Worm (Caenorhabditis elegans) whole organism, L1 larva: ENCODE results near the gene M163.10.
A peak's percentile ranks its signal among the peaks of the same experiment; 100 is the strongest.

Experiments used
- C16A3.4 ChIP-seq: fragments of 150-350 bp; optimal IDR thresholded peaks from 2 replicates; lab custom pipeline; 2014; ENCODE audit warnings: missing biosample characterization, missing genetic modification characterization
- Y116A8C.19 ChIP-seq: sonication (generic microtip); optimal IDR thresholded peaks from 2 replicates; lab custom pipeline; 2016; ENCODE audit warnings: missing compliant biosample characterization, missing genetic modification characterization, borderline replicate concordance
- aha-1 ChIP-seq: fragments of 150-350 bp; optimal IDR thresholded peaks from 2 replicates; lab custom pipeline; 2014; ENCODE audit warnings: missing biosample characterization, missing genetic modification characterization
- alr-1 ChIP-seq: fragments of 200-800 bp; sonication (Bioruptor generic); optimal IDR thresholded peaks from 2 replicates; lab custom pipeline; 2018; ENCODE audit warnings: borderline replicate concordance, mild to moderate bottlenecking, missing genetic modification characterization, missing compliant biosample characterization
- aly-2 ChIP-seq: fragments of 150-350 bp; optimal IDR thresholded peaks from 2 replicates; lab custom pipeline; 2014; ENCODE audit warnings: missing biosample characterization, missing genetic modification characterization
- ama-1 ChIP-seq: fragments of 150-350 bp; optimal IDR thresholded peaks from 2 replicates; lab custom pipeline; 2014
- ceh-63 ChIP-seq: fragments of 200-800 bp; sonication (Bioruptor generic); optimal IDR thresholded peaks from 2 replicates; lab custom pipeline; 2018; ENCODE audit warnings: mild to moderate bottlenecking, missing genetic modification characterization, missing compliant biosample characterization
- ceh-82 ChIP-seq, 3 experiments: fragments of 150-350 bp in 1 of 3; sonication (generic microtip) in 2 of 3; optimal IDR thresholded peaks; 2 replicates each; lab custom pipeline; 2014 to 2017; ENCODE audit warnings: missing biosample characterization in 3 of 3, missing genetic modification characterization in 3 of 3
- ceh-88 ChIP-seq: fragments of 200-800 bp; sonication (Bioruptor generic); IDR thresholded peaks from 2 replicates; pipeline ENCODE4 v1.3.6; 2022; ENCODE audit warnings: missing genetic modification characterization, missing compliant biosample characterization
- dsc-1 ChIP-seq: sonication (generic microtip); optimal IDR thresholded peaks from 2 replicates; lab custom pipeline; 2016; ENCODE audit warnings: mild to moderate bottlenecking, missing genetic modification characterization, missing compliant biosample characterization
- efl-1 ChIP-seq, 4 experiments: fragments of 150-350 bp; optimal IDR thresholded peaks in 3 of 4; peaks in 1 of 4; 1 replicate in 1 of 4; 2 replicates in 3 of 4; lab custom pipeline; 2014; ENCODE audit warnings: missing biosample characterization in 2 of 4, missing genetic modification characterization in 2 of 4, missing genetic modification reagents in 2 of 4
- efl-3 ChIP-seq: fragments of 200-800 bp; sonication (Bioruptor generic); optimal IDR thresholded peaks from 2 replicates; lab custom pipeline; 2018; ENCODE audit warnings: mild to moderate bottlenecking, missing genetic modification characterization, missing compliant biosample characterization
- egl-13 ChIP-seq: sonication (generic microtip); optimal IDR thresholded peaks from 2 replicates; lab custom pipeline; 2016; ENCODE audit warnings: missing genotype, missing genetic modification reagents, missing genetic modification characterization, missing compliant biosample characterization
- elt-2 ChIP-seq: sonication (generic microtip); optimal IDR thresholded peaks from 2 replicates; lab custom pipeline; 2016; ENCODE audit warnings: missing genetic modification characterization, mild to moderate bottlenecking, inconsistent platforms, missing compliant biosample characterization, missing genetic modification reagents
- fkh-10 ChIP-seq: sonication (generic microtip); optimal IDR thresholded peaks from 2 replicates; lab custom pipeline; 2017; ENCODE audit warnings: missing biosample characterization, missing genetic modification reagents, missing genetic modification characterization
- fkh-4 ChIP-seq: sonication (generic microtip); optimal IDR thresholded peaks from 2 replicates; lab custom pipeline; 2016; ENCODE audit warnings: missing compliant biosample characterization, missing genetic modification characterization, borderline replicate concordance
- fkh-8 ChIP-seq: sonication (generic microtip); optimal IDR thresholded peaks from 2 replicates; lab custom pipeline; 2016; ENCODE audit warnings: mild to moderate bottlenecking, missing genetic modification characterization, missing compliant biosample characterization
- fos-1 ChIP-seq: fragments of 150-350 bp; optimal IDR thresholded peaks from 2 replicates; lab custom pipeline; 2014; ENCODE audit warnings: missing biosample characterization, missing genetic modification characterization
- grh-1 ChIP-seq: fragments of 200-800 bp; sonication (Bioruptor generic); IDR thresholded peaks from 2 replicates; pipeline ENCODE4 v1.3.6; 2022; ENCODE audit warnings: missing genetic modification reagents, missing genetic modification characterization, missing compliant biosample characterization
- hpl-2 ChIP-seq: fragments of 150-350 bp; optimal IDR thresholded peaks from 2 replicates; lab custom pipeline; 2014; ENCODE audit warnings: missing biosample characterization, missing genetic modification reagents, missing genetic modification characterization
- isw-1 ChIP-seq: fragments of 200-800 bp; sonication (Bioruptor generic); IDR thresholded peaks from 2 replicates; pipeline ENCODE4 v1.3.6; 2022; ENCODE audit warnings: missing genetic modification characterization, missing compliant biosample characterization
- lin-13 ChIP-seq: fragments of 150-350 bp; optimal IDR thresholded peaks from 2 replicates; lab custom pipeline; 2014; ENCODE audit warnings: missing biosample characterization, missing genetic modification reagents, missing genetic modification characterization
- lin-14 ChIP-seq: fragments of 200-800 bp; sonication (Bioruptor generic); optimal IDR thresholded peaks from 2 replicates; lab custom pipeline; 2018; ENCODE audit warnings: mild to moderate bottlenecking, missing genetic modification characterization, moderate library complexity, missing compliant biosample characterization
- lin-35 ChIP-seq, 2 experiments: fragments of 150-350 bp; optimal IDR thresholded peaks; 2 replicates each; lab custom pipeline; 2014; ENCODE audit warnings: missing biosample characterization in 2 of 2, missing genetic modification characterization in 2 of 2, missing genetic modification reagents in 2 of 2
- lin-39 ChIP-seq: fragments of 150-350 bp; optimal IDR thresholded peaks from 2 replicates; lab custom pipeline; 2014; ENCODE audit warnings: missing biosample characterization, missing genetic modification reagents, missing genetic modification characterization
- nhr-11 ChIP-seq: fragments of 150-350 bp; optimal IDR thresholded peaks from 2 replicates; lab custom pipeline; 2014; ENCODE audit warnings: missing biosample characterization, missing genetic modification characterization
- nhr-237 ChIP-seq: fragments of 150-350 bp; optimal IDR thresholded peaks from 2 replicates; lab custom pipeline; 2014; ENCODE audit warnings: missing biosample characterization, missing genetic modification characterization
- nhr-71 ChIP-seq: sonication (generic microtip); optimal IDR thresholded peaks from 2 replicates; lab custom pipeline; 2016; ENCODE audit warnings: mild to moderate bottlenecking, missing genetic modification characterization, moderate library complexity, missing compliant biosample characterization
- nhr-76 ChIP-seq: sonication (generic microtip); optimal IDR thresholded peaks from 2 replicates; lab custom pipeline; 2017; ENCODE audit warnings: missing biosample characterization, missing genetic modification characterization
- nhr-85 ChIP-seq: sonication (generic microtip); peaks from one replicate; lab custom pipeline; 2016; ENCODE audit warnings: missing genetic modification characterization, inconsistent platforms, missing compliant biosample characterization
- nhr-90 ChIP-seq: sonication (generic microtip); optimal IDR thresholded peaks from 2 replicates; lab custom pipeline; 2016; ENCODE audit warnings: mild to moderate bottlenecking, missing genetic modification characterization, missing compliant biosample characterization; ENCODE audit not compliant: poor library complexity
- pag-3 ChIP-seq: sonication (generic microtip); optimal IDR thresholded peaks from 2 replicates; lab custom pipeline; 2017; ENCODE audit warnings: missing genetic modification characterization, mild to moderate bottlenecking, missing compliant biosample characterization, antibody characterized with exemption, borderline replicate concordance; ENCODE audit not compliant: insufficient read depth
- pax-3 ChIP-seq: fragments of 200-800 bp; sonication (Bioruptor generic); optimal IDR thresholded peaks from 2 replicates; lab custom pipeline; 2018; ENCODE audit warnings: mild to moderate bottlenecking, missing genetic modification characterization, moderate library complexity, missing compliant biosample characterization
- rnt-1 ChIP-seq: sonication (generic microtip); optimal IDR thresholded peaks from 2 replicates; lab custom pipeline; 2016; ENCODE audit warnings: mild to moderate bottlenecking, missing genetic modification characterization, moderate library complexity, missing compliant biosample characterization
- skn-1 ChIP-seq: fragments of 150-350 bp; optimal IDR thresholded peaks from 2 replicates; lab custom pipeline; 2014; ENCODE audit warnings: missing biosample characterization, missing genetic modification characterization
- snu-23 ChIP-seq: sonication (generic microtip); optimal IDR thresholded peaks from 2 replicates; lab custom pipeline; 2016; ENCODE audit warnings: missing genetic modification characterization, missing compliant biosample characterization
- sptf-1 ChIP-seq: fragments of 150-350 bp; optimal IDR thresholded peaks from 2 replicates; lab custom pipeline; 2014; ENCODE audit warnings: missing biosample characterization, missing genetic modification characterization
- swsn-7 ChIP-seq: sonication (generic microtip); optimal IDR thresholded peaks from 2 replicates; lab custom pipeline; 2016; ENCODE audit warnings: missing genetic modification characterization, missing compliant biosample characterization
- unc-130 ChIP-seq: fragments of 150-350 bp; optimal IDR thresholded peaks from 2 replicates; lab custom pipeline; 2017; ENCODE audit warnings: missing biosample characterization, missing genetic modification characterization, inconsistent platforms
- unc-62 ChIP-seq: fragments of 150-350 bp; optimal IDR thresholded peaks from 2 replicates; lab custom pipeline; 2014; ENCODE audit warnings: missing biosample characterization, missing genetic modification reagents, missing genetic modification characterization
- vab-15 ChIP-seq: sonication (generic microtip); optimal IDR thresholded peaks from 2 replicates; lab custom pipeline; 2017; ENCODE audit warnings: missing genotype, mild to moderate bottlenecking, missing genetic modification characterization, missing compliant biosample characterization
- ztf-11 ChIP-seq, 2 experiments: sonication (generic microtip); optimal IDR thresholded peaks; 2 replicates each; lab custom pipeline; 2016 to 2017; ENCODE audit warnings: missing genetic modification characterization in 2 of 2, missing biosample characterization in 1 of 2, missing compliant biosample characterization in 1 of 2

The M163.10 gene

ce11 chrX:14500422-14501058 is 29.8 kb downstream of the M163.10 start (continued):
- no peak for TF ChIP-seq nhr-11 (tag; lab: Kevin White, UChicago)
- no peak for TF ChIP-seq hpl-2 (GFP tag; lab: Kevin White, UChicago)
- TF ChIP-seq ceh-88 (GFP tag; lab: Robert Waterston, UW): no peak
- no peak for TF ChIP-seq C16A3.4
- TF ChIP-seq elt-2 (tag; lab: Kevin White, UChicago): peak; percentile 95
- TF ChIP-seq lin-35 (GFP tag; optimal IDR thresholded peaks at IDR 0.05; lab: Kevin White, UChicago): peak; percentile 8 to 31
- TF ChIP-seq skn-1 (tag; lab: Kevin White, UChicago): no peak
- no peak for TF ChIP-seq isw-1 (GFP tag; lab: Robert Waterston, UW)
- no peak for TF ChIP-seq nhr-76
- TF ChIP-seq sptf-1 (tag; lab: Kevin White, UChicago): no peak
- TF ChIP-seq rnt-1 (tag; lab: Kevin White, UChicago): peak; percentile 46
- peak; percentile 98 for TF ChIP-seq nhr-85 (tag; lab: Kevin White, UChicago)
- no peak for TF ChIP-seq pag-3 (tag; lab: Kevin White, UChicago)
- no peak for TF ChIP-seq unc-62 (GFP tag; lab: Kevin White, UChicago)
- TF ChIP-seq egl-13 (tag; lab: Kevin White, UChicago): no peak
- no peak for TF ChIP-seq aha-1
- no peak for TF ChIP-seq fkh-8
- TF ChIP-seq vab-15 (tag; lab: Kevin White, UChicago): no peak
- TF ChIP-seq lin-39 (tag; lab: Kevin White, UChicago): peak; percentile 58
- TF ChIP-seq lin-13 (GFP tag; lab: Kevin White, UChicago): no peak
- TF ChIP-seq nhr-90 (tag; lab: Kevin White, UChicago): peak; percentile 54
- no peak for TF ChIP-seq unc-130
- TF ChIP-seq lin-14 (GFP tag; lab: Kevin White, UChicago): peak; percentile 70
- TF ChIP-seq fkh-4 (tag; lab: Kevin White, UChicago): no peak
- TF ChIP-seq snu-23 (GFP tag; lab: Kevin White, UChicago): peak; percentile 35
- TF ChIP-seq efl-1 (optimal IDR thresholded peaks at IDR 0.05; lab: Kevin White, UChicago): no peak
- no peak for TF ChIP-seq efl-1 (GFP tag; optimal IDR thresholded peaks at IDR 0.05 in 1 of 2; lab: Kevin White, UChicago)
- TF ChIP-seq efl-3 (GFP tag; lab: Kevin White, UChicago): peak; percentile 62
- TF ChIP-seq alr-1 (tag; lab: Kevin White, UChicago): no peak
- no peak for TF ChIP-seq ceh-63 (GFP tag; lab: Kevin White, UChicago)
- no peak for TF ChIP-seq ztf-11 (tag; optimal IDR thresholded peaks at IDR 0.05; lab: Kevin White, UChicago)
- TF ChIP-seq grh-1: peak; percentile 96
- TF ChIP-seq dsc-1 (tag; lab: Kevin White, UChicago): no peak
- TF ChIP-seq fkh-10 (GFP tag; lab: Kevin White, UChicago): no peak
- TF ChIP-seq aly-2: no peak
- TF ChIP-seq nhr-237 (tag; lab: Kevin White, UChicago): no peak
- no peak for TF ChIP-seq fos-1 (tag; lab: Kevin White, UChicago)
- TF ChIP-seq pax-3 (tag; lab: Kevin White, UChicago): peak; percentile 23
- TF ChIP-seq swsn-7 (tag; lab: Kevin White, UChicago): no peak
- no peak for TF ChIP-seq ceh-82 (tag; optimal IDR thresholded peaks at IDR 0.05; lab: Kevin White, UChicago)
- TF ChIP-seq Y116A8C.19 (tag; lab: Kevin White, UChicago): no peak
- peak; percentile 69 for TF ChIP-seq nhr-71 (tag; lab: Kevin White, UChicago)
- TF ChIP-seq ama-1 (lab: Kevin White, UChicago): no peak
